Fruit fly (Drosophila melanogaster) whole organism, adult: ENCODE measurements around the gene CG7330.

ENCODE experiments used
- CG14711 ChIP-seq: fragments of 200-800 bp; sonication (Bioruptor generic); optimal IDR thresholded peaks from 2 replicates; lab custom pipeline; 2018; ENCODE audit warnings: missing biosample characterization, mild to moderate bottlenecking, missing genetic modification characterization, moderate library complexity
- CG33017 ChIP-seq: fragments of 200-800 bp; sonication (Bioruptor generic); optimal IDR thresholded peaks from 2 replicates; lab custom pipeline; 2018; ENCODE audit warnings: missing biosample characterization, mild to moderate bottlenecking, missing genetic modification characterization, moderate library complexity
- CG7045 ChIP-seq: fragments of 200-800 bp; sonication (Bioruptor generic); optimal IDR thresholded peaks from 2 replicates; lab custom pipeline; 2017; ENCODE audit warnings: missing biosample characterization, mild to moderate bottlenecking, missing genetic modification characterization
- bab1 ChIP-seq: fragments of 200-800 bp; sonication (Bioruptor generic); optimal IDR thresholded peaks from 3 replicates; lab custom pipeline; 2019; ENCODE audit warnings: missing biosample characterization, mild to moderate bottlenecking, missing genetic modification characterization, moderate library complexity
- cic ChIP-seq: fragments of 200-800 bp; sonication (Bioruptor generic); optimal IDR thresholded peaks from 2 replicates; lab custom pipeline; 2017; ENCODE audit warnings: missing biosample characterization, mild to moderate bottlenecking, missing genetic modification characterization, moderate library complexity
- tj ChIP-seq: fragments of 200-800 bp; sonication (Bioruptor generic); optimal IDR thresholded peaks from 3 replicates; lab custom pipeline; 2017; ENCODE audit warnings: missing biosample characterization, mild to moderate bottlenecking, missing genetic modification characterization, moderate library complexity
- toe ChIP-seq: fragments of 200-800 bp; sonication (Bioruptor generic); optimal IDR thresholded peaks from 2 replicates; lab custom pipeline; 2016; ENCODE audit warnings: missing biosample characterization, missing genetic modification characterization

dm6 chr3L:18172064-18172696 is 23.5 kb downstream of the CG7330 start:
- TF ChIP-seq bab1 (GFP tag; lab: Kevin White, UChicago) (no peak), tj (GFP tag; lab: Kevin White, UChicago) (no peak), cic (GFP tag; lab: Kevin White, UChicago) (peak; percentile 56), CG7045 (GFP tag; lab: Kevin White, UChicago) (no peak), toe (GFP tag; lab: Kevin White, UChicago) (no peak), CG14711 (no peak), CG33017 (tag; lab: Kevin White, UChicago) (no peak)
